Fruit fly (Drosophila melanogaster): ENCODE measurements around the gene CG34178.
A peak's percentile ranks its signal among the peaks of the same experiment; 100 is the strongest.

CG34178 gene

dm6 chr2L:4444457-4444856 is 10.7 kb downstream of the CG34178 start, which contains the start of the genes morgue and Elp3 (continued):
- TF ChIP-seq CG7928 (GFP tag; optimal IDR thresholded peaks at IDR 0.05) (no peak), Dek (tag; optimal IDR thresholded peaks at IDR 0.05) (no peak), CG15696 (tag; optimal IDR thresholded peaks at IDR 0.05) (no peak), CG6854 (GFP tag; optimal IDR thresholded peaks at IDR 0.05) (no peak), CG9932 (GFP tag; IDR thresholded peaks at IDR 0.05) (no peak), Awh (GFP tag; IDR thresholded peaks at IDR 0.05) (no peak), lola (GFP tag; optimal IDR thresholded peaks at IDR 0.05) (no peak), Hmr (GFP tag; optimal IDR thresholded peaks at IDR 0.05) (no peak), tna (GFP tag; IDR thresholded peaks at IDR 0.05; ENCODE audit: partially characterized antibody) (peak; percentile 83), CG2678 (tag; optimal IDR thresholded peaks at IDR 0.05) (no peak), salm (tag; optimal IDR thresholded peaks at IDR 0.05) (no peak), Vsx1 (GFP tag; optimal IDR thresholded peaks at IDR 0.05) (no peak), grau (tag; optimal IDR thresholded peaks at IDR 0.05) (peak; percentile 14), ind (GFP tag; optimal IDR thresholded peaks at IDR 0.05) (no peak), sna (GFP tag; IDR thresholded peaks at IDR 0.05; ENCODE audit: partially characterized antibody) (peak; percentile 68), CG31224 (GFP tag; IDR thresholded peaks at IDR 0.05) (no peak), hb (GFP tag; IDR thresholded peaks at IDR 0.05; ENCODE audit: partially characterized antibody) (0 out of 3 replicates have a peak, but pooled peaks have one; percentile 25), Sin3A (optimal IDR thresholded peaks at IDR 0.05) (peak; percentile 53), Dad (GFP tag; optimal IDR thresholded peaks at IDR 0.05) (no peak), bowl (GFP tag; IDR thresholded peaks at IDR 0.05) (no peak), CG10267 (tag; optimal IDR thresholded peaks at IDR 0.05) (peak; percentile 56), CG32772 (GFP tag; IDR thresholded peaks at IDR 0.05) (no peak), CG32532 (GFP tag; IDR thresholded peaks at IDR 0.05) (no peak), psq (GFP tag; optimal IDR thresholded peaks at IDR 0.05) (no peak), kah (GFP tag; optimal IDR thresholded peaks at IDR 0.05) (no peak), CG12155 (GFP tag; optimal IDR thresholded peaks at IDR 0.05) (no peak), Hr3 (GFP tag; optimal IDR thresholded peaks at IDR 0.05) (no peak), exex (tag; optimal IDR thresholded peaks at IDR 0.05) (no peak), CG13287 (GFP tag; IDR thresholded peaks at IDR 0.05; ENCODE audit: partially characterized antibody) (peak; percentile 78), wdn (GFP tag; IDR thresholded peaks at IDR 0.05) (no peak), tll (GFP tag; optimal IDR thresholded peaks at IDR 0.05) (no peak), bigmax (GFP tag; optimal IDR thresholded peaks at IDR 0.05) (no peak), sug (tag; optimal IDR thresholded peaks at IDR 0.05) (peak; percentile 16), Optix (GFP tag; IDR thresholded peaks at IDR 0.05) (no peak), CG1603 (tag; optimal IDR thresholded peaks at IDR 0.05) (peak; percentile 94), trem (tag; optimal IDR thresholded peaks at IDR 0.05) (peak; percentile 91), p53 (GFP tag; optimal IDR thresholded peaks at IDR 0.05) (no peak), gfzf (GFP tag; optimal IDR thresholded peaks at IDR 0.05) (peak; percentile 81), CG7556 (GFP tag; optimal IDR thresholded peaks at IDR 0.05) (no peak), Atf-2 (GFP tag; optimal IDR thresholded peaks at IDR 0.05) (no peak), schlank (tag; optimal IDR thresholded peaks at IDR 0.05) (no peak), Hsf (GFP tag; optimal IDR thresholded peaks at IDR 0.05) (no peak), CG9797 (GFP tag; optimal IDR thresholded peaks at IDR 0.05) (peak; percentile 71), CG16813 (GFP tag; IDR thresholded peaks at IDR 0.05; ENCODE audit: partially characterized antibody) (peak; percentile 74), mld (GFP tag; IDR thresholded peaks at IDR 0.05; ENCODE audit: partially characterized antibody) (peak; percentile 89), CG15514 (GFP tag; optimal IDR thresholded peaks at IDR 0.05) (peak; percentile 51), dm (GFP tag; optimal IDR thresholded peaks at IDR 0.05) (peak; percentile 89), CG8388 (GFP tag; optimal IDR thresholded peaks at IDR 0.05) (no peak), CG4360 (GFP tag; IDR thresholded peaks at IDR 0.05) (no peak), Abd-B (GFP tag; optimal IDR thresholded peaks at IDR 0.05) (no peak), ase (GFP tag; IDR thresholded peaks at IDR 0.05) (no peak)
